Worm (Caenorhabditis elegans) whole organism, mixed stage, embryonic: ENCODE data around the gene srbc-22.

Experiments used
- bed-3 ChIP-seq: fragments of 200-800 bp; sonication (Bioruptor generic); optimal IDR thresholded peaks from 3 replicates; lab custom pipeline; 2018; ENCODE audit warnings: mild to moderate bottlenecking, missing genetic modification characterization, moderate library complexity, missing compliant biosample characterization
- blmp-1 ChIP-seq: fragments of 150-350 bp; optimal IDR thresholded peaks from 2 replicates; lab custom pipeline; 2014; ENCODE audit warnings: missing biosample characterization, missing genetic modification characterization
- ceh-83 ChIP-seq: fragments of 200-800 bp; sonication (Bioruptor generic); optimal IDR thresholded peaks from 2 replicates; lab custom pipeline; 2018; ENCODE audit warnings: mild to moderate bottlenecking, missing genetic modification characterization, missing compliant biosample characterization
- elt-3 ChIP-seq: fragments of 150-350 bp; optimal IDR thresholded peaks from 2 replicates; lab custom pipeline; 2014; ENCODE audit warnings: missing biosample characterization, missing genetic modification characterization
- ham-2 ChIP-seq: fragments of 200-800 bp; sonication (Bioruptor generic); optimal IDR thresholded peaks from 2 replicates; lab custom pipeline; 2018; ENCODE audit warnings: mild to moderate bottlenecking, missing genetic modification characterization, missing compliant biosample characterization
- lin-13 ChIP-seq: fragments of 150-350 bp; optimal IDR thresholded peaks from 2 replicates; lab custom pipeline; 2014; ENCODE audit warnings: missing biosample characterization, missing genetic modification characterization
- mab-5 ChIP-seq: fragments of 150-350 bp; optimal IDR thresholded peaks from 2 replicates; lab custom pipeline; 2014; ENCODE audit warnings: missing biosample characterization, missing genetic modification characterization
- mep-1 ChIP-seq: fragments of 150-350 bp; optimal IDR thresholded peaks from 2 replicates; lab custom pipeline; 2017; ENCODE audit warnings: missing biosample characterization, missing genetic modification reagents, missing genetic modification characterization, inconsistent platforms
- nhr-237 ChIP-seq: fragments of 150-350 bp; optimal IDR thresholded peaks from 2 replicates; lab custom pipeline; 2014; ENCODE audit warnings: missing biosample characterization, missing genetic modification characterization
- nhr-76 ChIP-seq: sonication (generic microtip); optimal IDR thresholded peaks from 2 replicates; lab custom pipeline; 2017; ENCODE audit warnings: missing biosample characterization, missing genetic modification characterization
- snpc-4 ChIP-seq: fragments of 150-350 bp; optimal IDR thresholded peaks from 2 replicates; lab custom pipeline; 2014; ENCODE audit warnings: missing biosample characterization, missing genetic modification characterization
- unc-39 ChIP-seq: fragments of 150-350 bp; optimal IDR thresholded peaks from 2 replicates; lab custom pipeline; 2014; ENCODE audit warnings: missing biosample characterization, missing genetic modification characterization
- unc-62 ChIP-seq: fragments of 150-350 bp; optimal IDR thresholded peaks from 2 replicates; lab custom pipeline; 2014; ENCODE audit warnings: missing biosample characterization, missing genetic modification reagents, missing genetic modification characterization

ce11 chrV:2177307-2177764 is 20.4 kb downstream of the srbc-22 start, which contains the start of gene srbc-17:
- TF ChIP-seq blmp-1 (tag; lab: Kevin White, UChicago) (no peak), lin-13 (tag; lab: Kevin White, UChicago) (no peak), nhr-237 (tag; lab: Kevin White, UChicago) (no peak), mab-5 (tag; lab: Kevin White, UChicago) (no peak), elt-3 (no peak), ham-2 (GFP tag; lab: Kevin White, UChicago) (no peak), mep-1 (tag; lab: Kevin White, UChicago) (no peak), unc-39 (tag; lab: Kevin White, UChicago) (no peak), unc-62 (GFP tag; lab: Kevin White, UChicago) (no peak), nhr-76 (tag; lab: Kevin White, UChicago) (no peak), ceh-83 (no peak), snpc-4 (no peak), bed-3 (GFP tag; lab: Kevin White, UChicago) (no peak)
